Worm (Caenorhabditis elegans) whole organism, late embryonic: ENCODE measurements around the gene M05D6.2.

Experiments
- ama-1 ChIP-seq: fragments of 150-350 bp; optimal IDR thresholded peaks from 2 replicates; lab custom pipeline; 2014
- ceh-34 ChIP-seq: sonication (generic microtip); optimal IDR thresholded peaks from 2 replicates; lab custom pipeline; 2016; ENCODE audit warnings: mild to moderate bottlenecking, missing genetic modification characterization, missing compliant biosample characterization
- ceh-9 ChIP-seq: sonication (generic microtip); optimal IDR thresholded peaks from 2 replicates; lab custom pipeline; 2016; ENCODE audit warnings: mild to moderate bottlenecking, missing genetic modification characterization, inconsistent platforms, missing compliant biosample characterization
- nhr-11 ChIP-seq: fragments of 150-350 bp; optimal IDR thresholded peaks from 2 replicates; lab custom pipeline; 2014; ENCODE audit warnings: missing biosample characterization, missing genetic modification characterization
- pag-3 ChIP-seq: sonication (generic microtip); optimal IDR thresholded peaks from 2 replicates; lab custom pipeline; 2016; ENCODE audit warnings: missing compliant biosample characterization, missing genetic modification characterization, borderline replicate concordance
- unc-55 ChIP-seq: sonication (generic microtip); optimal IDR thresholded peaks from 2 replicates; lab custom pipeline; 2017; ENCODE audit warnings: missing biosample characterization, missing genetic modification reagents, missing genetic modification characterization
- ztf-16 ChIP-seq: sonication (generic microtip); optimal IDR thresholded peaks from 2 replicates; lab custom pipeline; 2017; ENCODE audit warnings: missing genetic modification characterization, missing compliant biosample characterization

ce11 chrII:8428947-8429919, 38.7 kb upstream of the M05D6.2 start:
- TF ChIP-seq ceh-9 (tag; lab: Kevin White, UChicago), result no peak
- TF ChIP-seq ceh-34 (tag; lab: Kevin White, UChicago), result no peak
- TF ChIP-seq unc-55 (GFP tag; lab: Kevin White, UChicago), result no peak
- TF ChIP-seq pag-3 (tag; lab: Kevin White, UChicago), result no peak
- TF ChIP-seq ama-1 (lab: Kevin White, UChicago), result no peak
- no peak for TF ChIP-seq ztf-16
- TF ChIP-seq nhr-11 (tag; lab: Kevin White, UChicago), result no peak
